Worm (Caenorhabditis elegans) whole organism, L4/young adult: ENCODE measurements around the gene rsp-7.

Source experiments
- W03F9.2 ChIP-seq: fragments of 150-350 bp; optimal IDR thresholded peaks from 2 replicates; lab custom pipeline; 2014; ENCODE audit warnings: missing biosample characterization, missing genetic modification characterization
- him-1 ChIP-seq: sonication (generic microtip); optimal IDR thresholded peaks from 2 replicates; lab custom pipeline; 2016; ENCODE audit warnings: missing genotype, missing genetic modification reagents, missing genetic modification characterization, missing compliant biosample characterization

DNA sequence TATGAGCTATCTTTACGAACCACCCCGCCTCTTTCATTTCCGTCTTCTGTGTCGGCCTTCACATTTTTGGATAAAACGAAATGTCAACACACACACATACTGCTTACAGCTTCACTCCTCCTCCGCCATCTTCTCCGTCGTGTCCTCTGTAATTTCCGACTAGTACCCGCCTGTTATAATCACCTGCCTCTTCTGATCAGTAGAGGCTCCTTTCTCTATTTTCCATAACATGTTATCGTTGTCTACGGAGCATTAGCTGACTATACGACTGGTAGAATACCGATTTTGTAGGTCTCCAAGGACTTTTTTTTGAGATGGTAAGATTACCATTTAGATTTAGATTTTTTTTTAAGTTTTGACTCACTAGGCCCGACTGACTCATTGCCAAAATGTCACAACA lies 25.9 kb downstream of the rsp-7 start:
- TF ChIP-seq him-1 (tag; lab: Kevin White, UChicago) (no peak), W03F9.2 (no peak)
